Fruit fly (Drosophila melanogaster) whole organism, prepupa: ENCODE data around the gene Cp38.

Source experiments
- Blimp-1 ChIP-seq: fragments of 200-800 bp; sonication (Bioruptor generic); optimal IDR thresholded peaks from 3 replicates; lab custom pipeline; 2017; ENCODE audit warnings: missing biosample characterization, missing genetic modification characterization, mild to moderate bottlenecking, moderate library complexity, missing genetic modification reagents
- CG10631 ChIP-seq: fragments of 200-800 bp; sonication (Bioruptor generic); optimal IDR thresholded peaks from 2 replicates; lab custom pipeline; 2016; ENCODE audit warnings: missing biosample characterization, missing genetic modification characterization
- CG11902 ChIP-seq: fragments of 200-800 bp; sonication (Bioruptor generic); optimal IDR thresholded peaks from 3 replicates; lab custom pipeline; 2016; ENCODE audit warnings: missing biosample characterization, missing genetic modification characterization
- CG15336 ChIP-seq: fragments of 200-800 bp; sonication (Bioruptor generic); IDR thresholded peaks from 2 replicates; pipeline ENCODE4 v1.3.6; 2022; ENCODE audit warnings: missing biosample characterization, missing genetic modification characterization
- CG3032 ChIP-seq: fragments of 200-800 bp; optimal IDR thresholded peaks from 2 replicates; lab custom pipeline; 2019; ENCODE audit warnings: missing biosample characterization, mild to moderate bottlenecking, missing genetic modification characterization, moderate library complexity
- CG31627 ChIP-seq: fragments of 200-800 bp; sonication (Bioruptor generic); optimal IDR thresholded peaks from 3 replicates; lab custom pipeline; 2016; ENCODE audit warnings: missing biosample characterization, missing genetic modification characterization
- CG3919 ChIP-seq: fragments of 200-800 bp; sonication (Bioruptor generic); optimal IDR thresholded peaks from 3 replicates; lab custom pipeline; 2016; ENCODE audit warnings: missing biosample characterization, missing genetic modification characterization
- CG6808 ChIP-seq: fragments of 200-800 bp; sonication (Bioruptor generic); optimal IDR thresholded peaks from 3 replicates; lab custom pipeline; 2017; ENCODE audit warnings: missing biosample characterization, missing genetic modification characterization, mild to moderate bottlenecking, moderate library complexity, missing genetic modification reagents
- CG6854 ChIP-seq: fragments of 200-800 bp; sonication (Bioruptor generic); optimal IDR thresholded peaks from 2 replicates; lab custom pipeline; 2017; ENCODE audit warnings: missing biosample characterization, mild to moderate bottlenecking, missing genetic modification characterization
- CG7368 ChIP-seq: fragments of 200-800 bp; sonication (Bioruptor generic); optimal IDR thresholded peaks from 3 replicates; lab custom pipeline; 2016; ENCODE audit warnings: missing biosample characterization, missing genetic modification characterization
- CG8119 ChIP-seq: fragments of 200-800 bp; sonication (Bioruptor generic); IDR thresholded peaks from 3 replicates; pipeline ENCODE4 v1.3.6; 2022; ENCODE audit warnings: missing biosample characterization, missing genetic modification characterization
- CG8319 ChIP-seq: fragments of 200-800 bp; sonication (Bioruptor generic); optimal IDR thresholded peaks from 3 replicates; lab custom pipeline; 2016; ENCODE audit warnings: missing biosample characterization, missing genetic modification characterization
- CG8632 ChIP-seq: fragments of 200-800 bp; sonication (Bioruptor generic); optimal IDR thresholded peaks from 3 replicates; lab custom pipeline; 2016; ENCODE audit warnings: missing biosample characterization, missing genetic modification characterization
- CG9139 ChIP-seq: fragments of 200-800 bp; sonication (Bioruptor generic); optimal IDR thresholded peaks from 3 replicates; lab custom pipeline; 2017; ENCODE audit warnings: missing biosample characterization, mild to moderate bottlenecking, missing genetic modification characterization
- Eip75B ChIP-seq: fragments of 200-800 bp; sonication (Bioruptor generic); optimal IDR thresholded peaks from 3 replicates; lab custom pipeline; 2016; ENCODE audit warnings: missing biosample characterization, missing genetic modification characterization
- Eip93F ChIP-seq: fragments of 200-800 bp; sonication (Bioruptor generic); optimal IDR thresholded peaks from 2 replicates; lab custom pipeline; 2016; ENCODE audit warnings: missing biosample characterization, mild to moderate bottlenecking, missing genetic modification characterization
- Ets21C ChIP-seq: fragments of 200-800 bp; sonication (Bioruptor generic); optimal IDR thresholded peaks from 3 replicates; lab custom pipeline; 2016; ENCODE audit warnings: missing biosample characterization, missing genetic modification characterization
- Ets96B ChIP-seq: fragments of 200-800 bp; optimal IDR thresholded peaks from 2 replicates; lab custom pipeline; 2019; ENCODE audit warnings: missing biosample characterization, mild to moderate bottlenecking, missing genetic modification characterization, moderate library complexity
- Gug ChIP-seq: fragments of 200-800 bp; sonication (Bioruptor generic); IDR thresholded peaks from 2 replicates; pipeline ENCODE4 v1.3.6; 2022; ENCODE audit warnings: missing biosample characterization, missing genetic modification characterization
- Hr38 ChIP-seq: sonication (Bioruptor generic); optimal IDR thresholded peaks from 2 replicates; lab custom pipeline; 2016; ENCODE audit warnings: missing biosample characterization, missing genetic modification characterization
- Met ChIP-seq: fragments of 200-800 bp; sonication (Bioruptor generic); optimal IDR thresholded peaks from 3 replicates; lab custom pipeline; 2016; ENCODE audit warnings: missing biosample characterization, missing genetic modification characterization
- Smox ChIP-seq: fragments of 200-800 bp; sonication (Bioruptor generic); optimal IDR thresholded peaks from 3 replicates; lab custom pipeline; 2016; ENCODE audit warnings: missing biosample characterization, missing genetic modification characterization
- Sox102F ChIP-seq: fragments of 200-800 bp; sonication (Bioruptor generic); optimal IDR thresholded peaks from 2 replicates; lab custom pipeline; 2016; ENCODE audit warnings: missing biosample characterization, mild to moderate bottlenecking, missing genetic modification characterization
- Sox15 ChIP-seq: fragments of 200-800 bp; sonication (Bioruptor generic); optimal IDR thresholded peaks from 3 replicates; lab custom pipeline; 2016; ENCODE audit warnings: missing biosample characterization, missing genetic modification characterization
- acj6 ChIP-seq: fragments of 200-800 bp; sonication (Bioruptor generic); optimal IDR thresholded peaks from 3 replicates; lab custom pipeline; 2016; ENCODE audit warnings: missing biosample characterization, missing genetic modification characterization
- dsx ChIP-seq: fragments of 200-800 bp; optimal IDR thresholded peaks from 3 replicates; lab custom pipeline; 2019; ENCODE audit warnings: missing biosample characterization, mild to moderate bottlenecking, missing genetic modification characterization, moderate library complexity; ENCODE audit not compliant: poor library complexity, severe bottlenecking
- eg ChIP-seq: fragments of 200-800 bp; sonication (Bioruptor generic); IDR thresholded peaks from 3 replicates; pipeline ENCODE4 v1.3.6; 2022; ENCODE audit warnings: missing biosample characterization, missing genetic modification characterization
- fd85E ChIP-seq: fragments of 200-800 bp; sonication (Bioruptor generic); optimal IDR thresholded peaks from 3 replicates; lab custom pipeline; 2016; ENCODE audit warnings: missing biosample characterization, missing genetic modification characterization
- lz ChIP-seq: fragments of 200-800 bp; sonication (Bioruptor generic); optimal IDR thresholded peaks from 3 replicates; lab custom pipeline; 2016; ENCODE audit warnings: missing biosample characterization, missing genetic modification characterization
- net ChIP-seq: fragments of 200-800 bp; sonication (Bioruptor generic); optimal IDR thresholded peaks from 3 replicates; lab custom pipeline; 2016; ENCODE audit warnings: missing biosample characterization, missing genetic modification characterization
- spab ChIP-seq: fragments of 200-800 bp; sonication (Bioruptor generic); optimal IDR thresholded peaks from 2 replicates; lab custom pipeline; 2017; ENCODE audit warnings: missing biosample characterization, mild to moderate bottlenecking, missing genetic modification characterization, missing genetic modification reagents
- ss ChIP-seq, 2 experiments: fragments of 200-800 bp; sonication (Bioruptor generic); optimal IDR thresholded peaks; 2 replicates in 1 of 2; 3 replicates in 1 of 2; lab custom pipeline; 2017 to 2018; ENCODE audit warnings: mild to moderate bottlenecking in 2 of 2, missing biosample characterization in 2 of 2, missing genetic modification characterization in 2 of 2, moderate library complexity in 1 of 2
- topi ChIP-seq: fragments of 200-800 bp; sonication (Bioruptor generic); optimal IDR thresholded peaks from 3 replicates; lab custom pipeline; 2016; ENCODE audit warnings: missing biosample characterization, missing genetic modification characterization
- vri ChIP-seq: fragments of 200-800 bp; sonication (Bioruptor generic); optimal IDR thresholded peaks from 3 replicates; lab custom pipeline; 2016; ENCODE audit warnings: missing biosample characterization, mild to moderate bottlenecking, missing genetic modification characterization

Cp38 gene

dm6 chrX:8469606-8470005 is 12.0 kb upstream of the Cp38 start:
- TF ChIP-seq CG6854 (GFP tag; lab: Kevin White, UChicago) (no peak), Blimp-1 (GFP tag; lab: Kevin White, UChicago) (no peak), Sox102F (GFP tag; lab: Kevin White, UChicago) (no peak), Sox15 (no peak), Eip75B (GFP tag; lab: Kevin White, UChicago) (no peak), Smox (GFP tag; lab: Kevin White, UChicago) (no peak), CG3919 (GFP tag; lab: Kevin White, UChicago) (no peak), CG11902 (GFP tag; lab: Kevin White, UChicago) (no peak)

dm6 chrX:8470588-8470987 is 11.0 kb upstream of the Cp38 start, which contains the start of gene Cp7Fa:
TSS of gene Cp7Fa (plus strand) at chrX:8470888.
- TF ChIP-seq Gug (GFP tag; lab: Robert Waterston, UW): no peak
- TF ChIP-seq lz: no peak
- no peak for TF ChIP-seq CG8632
- no peak for TF ChIP-seq CG3032 (tag; lab: Kevin White, UChicago)
- no peak for TF ChIP-seq ss (GFP tag; optimal IDR thresholded peaks at IDR 0.05; lab: Kevin White, UChicago)
- TF ChIP-seq Sox102F (GFP tag; lab: Kevin White, UChicago): no peak
- TF ChIP-seq Ets96B: no peak
- TF ChIP-seq topi (GFP tag; lab: Kevin White, UChicago): no peak
- TF ChIP-seq CG8119 (GFP tag; lab: Robert Waterston, UW): no peak
- TF ChIP-seq fd85E (GFP tag; lab: Kevin White, UChicago): no peak
- no peak for TF ChIP-seq CG8319 (GFP tag; lab: Kevin White, UChicago)

- no peak for TF ChIP-seq CG3032 (tag; lab: Kevin White, UChicago)
- TF ChIP-seq CG31627 (GFP tag; lab: Kevin White, UChicago): no peak
- TF ChIP-seq CG10631 (GFP tag; lab: Kevin White, UChicago): no peak
- TF ChIP-seq Eip93F (GFP tag; lab: Kevin White, UChicago): no peak
- no peak for TF ChIP-seq CG6808 (GFP tag; lab: Kevin White, UChicago)
- no peak for TF ChIP-seq dsx
- no peak for TF ChIP-seq spab (GFP tag; lab: Kevin White, UChicago)
Measured at dm6 chrX:8473339-8473887, 8.2 kb upstream of the Cp38 start, which contains the start of gene Cp7Fb. TSS of gene Cp7Fb (plus strand) at chrX:8473837.

dm6 chrX:8475657-8476056 is 6.0 kb upstream of the Cp38 start:
- TF ChIP-seq eg: no peak
- no peak for TF ChIP-seq CG15336 (GFP tag; lab: Robert Waterston, UW)
- no peak for TF ChIP-seq Hr38 (GFP tag; lab: Kevin White, UChicago)
- TF ChIP-seq spab (GFP tag; lab: Kevin White, UChicago): no peak
- no peak for TF ChIP-seq CG9139 (GFP tag; lab: Kevin White, UChicago)
- TF ChIP-seq vri (GFP tag; lab: Kevin White, UChicago): no peak
- no peak for TF ChIP-seq Ets21C

- TF ChIP-seq dsx: no peak
- TF ChIP-seq Eip93F (GFP tag; lab: Kevin White, UChicago): no peak
- no peak for TF ChIP-seq Blimp-1 (GFP tag; lab: Kevin White, UChicago)
- TF ChIP-seq CG8632: no peak
- TF ChIP-seq eg: no peak
- TF ChIP-seq Met: no peak
- TF ChIP-seq net (GFP tag; lab: Kevin White, UChicago): no peak
- no peak for TF ChIP-seq Hr38 (GFP tag; lab: Kevin White, UChicago)
- TF ChIP-seq acj6 (GFP tag; lab: Kevin White, UChicago): no peak
- no peak for TF ChIP-seq CG9139 (GFP tag; lab: Kevin White, UChicago)
- no peak for TF ChIP-seq CG7368 (GFP tag; lab: Kevin White, UChicago)
Measured at dm6 chrX:8476817-8477216, 4.8 kb upstream of the Cp38 start, which contains the start of gene Cp7Fc. TSS of gene Cp7Fc (plus strand) at chrX:8477117.
